Fruit fly (Drosophila melanogaster) whole organism, embryonic: ENCODE results near the gene ATP7.
A peak's percentile ranks its signal among the peaks of the same experiment; 100 is the strongest.

Experiments
- B-H1 ChIP-seq: fragments of 200-800 bp; sonication (Bioruptor generic); IDR thresholded peaks from 3 replicates; pipeline ENCODE4 v1.3.6; 2022; ENCODE audit warnings: missing biosample characterization, missing genetic modification characterization
- CG1024 ChIP-seq: fragments of 200-800 bp; sonication (Bioruptor generic); IDR thresholded peaks from 2 replicates; pipeline ENCODE4 v1.3.6; 2022; ENCODE audit warnings: missing biosample characterization, missing genetic modification characterization
- CG10267 ChIP-seq: fragments of 200-800 bp; sonication (Bioruptor generic); optimal IDR thresholded peaks from 2 replicates; lab custom pipeline; 2018; ENCODE audit warnings: missing biosample characterization, mild to moderate bottlenecking, missing genetic modification characterization, moderate library complexity
- CG10366 ChIP-seq: fragments of 200-800 bp; sonication (Bioruptor generic); IDR thresholded peaks from 2 replicates; pipeline ENCODE4 v1.3.6; 2022; ENCODE audit warnings: missing biosample characterization, missing genetic modification characterization
- CG11247 ChIP-seq: fragments of 200-800 bp; sonication (Bioruptor generic); IDR thresholded peaks from 2 replicates; pipeline ENCODE4 v1.3.6; 2022; ENCODE audit warnings: missing biosample characterization, missing genetic modification characterization
- CG11398 ChIP-seq: fragments of 200-800 bp; sonication (Bioruptor generic); optimal IDR thresholded peaks from 2 replicates; lab custom pipeline; 2016; ENCODE audit warnings: missing biosample characterization, missing genetic modification characterization
- CG12744 ChIP-seq: fragments of 200-800 bp; sonication (Bioruptor generic); optimal IDR thresholded peaks from 2 replicates; lab custom pipeline; 2016; ENCODE audit warnings: missing biosample characterization, missing genetic modification characterization
- CG12769 ChIP-seq: fragments of 200-800 bp; sonication (Bioruptor generic); optimal IDR thresholded peaks from 2 replicates; lab custom pipeline; 2019; ENCODE audit warnings: missing biosample characterization, mild to moderate bottlenecking, missing genetic modification characterization, moderate library complexity
- CG15601 ChIP-seq: fragments of 200-800 bp; sonication (Bioruptor generic); optimal IDR thresholded peaks from 3 replicates; lab custom pipeline; 2019; ENCODE audit warnings: missing biosample characterization, mild to moderate bottlenecking, missing genetic modification characterization, moderate library complexity
- CG17359 ChIP-seq: fragments of 200-800 bp; sonication (Bioruptor generic); optimal IDR thresholded peaks from 3 replicates; lab custom pipeline; 2018; ENCODE audit warnings: missing biosample characterization, mild to moderate bottlenecking, missing genetic modification characterization, moderate library complexity
- CG18599 ChIP-seq: fragments of 200-800 bp; sonication (Bioruptor generic); optimal IDR thresholded peaks from 3 replicates; lab custom pipeline; 2017; ENCODE audit warnings: missing biosample characterization, missing genetic modification characterization, mild to moderate bottlenecking, moderate library complexity, missing genetic modification reagents
- CG31224 ChIP-seq: fragments of 200-800 bp; sonication (Bioruptor generic); IDR thresholded peaks from 2 replicates; pipeline ENCODE4 v1.3.6; 2022; ENCODE audit warnings: missing biosample characterization, missing genetic modification characterization
- CG31388 ChIP-seq: fragments of 200-800 bp; sonication (Bioruptor generic); optimal IDR thresholded peaks from 2 replicates; lab custom pipeline; 2016; ENCODE audit warnings: missing biosample characterization, missing genetic modification characterization
- CG32767 ChIP-seq: fragments of 200-800 bp; sonication (Bioruptor generic); IDR thresholded peaks from 2 replicates; pipeline ENCODE4 v1.3.6; 2022; ENCODE audit warnings: missing biosample characterization, missing genetic modification characterization
- CG3407 ChIP-seq: fragments of 200-800 bp; sonication (Bioruptor generic); optimal IDR thresholded peaks from 2 replicates; lab custom pipeline; 2018; ENCODE audit warnings: missing biosample characterization, mild to moderate bottlenecking, missing genetic modification characterization
- CG4282 ChIP-seq: fragments of 200-800 bp; sonication (Bioruptor generic); optimal IDR thresholded peaks from 2 replicates; lab custom pipeline; 2016; ENCODE audit warnings: missing biosample characterization, missing genetic modification characterization
- CG6791 ChIP-seq: fragments of 200-800 bp; sonication (Bioruptor generic); IDR thresholded peaks from 3 replicates; pipeline ENCODE4 v1.3.6; 2022; ENCODE audit warnings: missing biosample characterization, missing genetic modification characterization; ENCODE audit not compliant: partially characterized antibody
- CG7556 ChIP-seq: fragments of 200-800 bp; sonication (Bioruptor generic); optimal IDR thresholded peaks from 2 replicates; lab custom pipeline; 2017; ENCODE audit warnings: missing biosample characterization, mild to moderate bottlenecking, missing genetic modification characterization
- CG7786 ChIP-seq: fragments of 200-800 bp; sonication (Bioruptor generic); optimal IDR thresholded peaks from 2 replicates; lab custom pipeline; 2016; ENCODE audit warnings: missing biosample characterization, missing genetic modification characterization
- CG9876 ChIP-seq: fragments of 200-800 bp; sonication (Bioruptor generic); optimal IDR thresholded peaks from 2 replicates; lab custom pipeline; 2016; ENCODE audit warnings: missing biosample characterization, missing genetic modification characterization
- H15 ChIP-seq: fragments of 200-800 bp; sonication (Bioruptor generic); IDR thresholded peaks from 3 replicates; pipeline ENCODE4 v1.3.6; 2022; ENCODE audit warnings: missing biosample characterization, missing genetic modification characterization
- HLH54F ChIP-seq: fragments of 200-800 bp; sonication (Bioruptor generic); optimal IDR thresholded peaks from 3 replicates; lab custom pipeline; 2016; ENCODE audit warnings: missing biosample characterization, missing genetic modification characterization
- Hey ChIP-seq: fragments of 200-800 bp; sonication (Bioruptor generic); optimal IDR thresholded peaks from 3 replicates; lab custom pipeline; 2018; ENCODE audit warnings: missing biosample characterization, mild to moderate bottlenecking, missing genetic modification characterization
- Lhr ChIP-seq: fragments of 200-800 bp; sonication (Bioruptor generic); optimal IDR thresholded peaks from 3 replicates; lab custom pipeline; 2017; ENCODE audit warnings: mild to moderate bottlenecking, missing biosample characterization, missing genetic modification reagents, missing genetic modification characterization
- NC2α ChIP-seq: fragments of 200-800 bp; sonication (Bioruptor generic); optimal IDR thresholded peaks from 2 replicates; lab custom pipeline; 2016; ENCODE audit warnings: missing biosample characterization, missing genetic modification characterization
- Nf-YB ChIP-seq: fragments of 200-800 bp; sonication (Bioruptor generic); optimal IDR thresholded peaks from 3 replicates; lab custom pipeline; 2019; ENCODE audit warnings: missing biosample characterization, mild to moderate bottlenecking, missing genetic modification characterization, moderate library complexity
- Ptx1 ChIP-seq: fragments of 200-800 bp; sonication (Bioruptor generic); IDR thresholded peaks from 2 replicates; pipeline ENCODE4 v1.3.6; 2022; ENCODE audit warnings: missing biosample characterization, missing genetic modification characterization
- Sox102F ChIP-seq: fragments of 200-800 bp; sonication (Bioruptor generic); optimal IDR thresholded peaks from 2 replicates; lab custom pipeline; 2018; ENCODE audit warnings: missing biosample characterization, mild to moderate bottlenecking, missing genetic modification characterization, moderate library complexity
- Sry-β ChIP-seq: fragments of 200-800 bp; sonication (Bioruptor generic); optimal IDR thresholded peaks from 2 replicates; lab custom pipeline; 2018; ENCODE audit warnings: missing biosample characterization, mild to moderate bottlenecking, missing genetic modification characterization, moderate library complexity
- ab ChIP-seq: fragments of 200-800 bp; sonication (Bioruptor generic); optimal IDR thresholded peaks from 2 replicates; lab custom pipeline; 2016; ENCODE audit warnings: missing biosample characterization, missing genetic modification characterization
- bigmax ChIP-seq: fragments of 200-800 bp; sonication (Bioruptor generic); optimal IDR thresholded peaks from 2 replicates; lab custom pipeline; 2018; ENCODE audit warnings: missing biosample characterization, mild to moderate bottlenecking, missing genetic modification characterization
- cad ChIP-seq: fragments of >200 bp; optimal IDR thresholded peaks from 2 replicates; lab custom pipeline; 2017; ENCODE audit warnings: missing biosample characterization, missing genetic modification characterization
- ci ChIP-seq: fragments of 200-800 bp; sonication (Bioruptor generic); IDR thresholded peaks from 3 replicates; pipeline ENCODE4 v1.3.6; 2022; ENCODE audit warnings: missing biosample characterization, missing genetic modification characterization
- crc ChIP-seq: fragments of 200-800 bp; sonication (Bioruptor generic); optimal IDR thresholded peaks from 2 replicates; lab custom pipeline; 2016; ENCODE audit warnings: missing biosample characterization, missing genetic modification characterization
- disco-r ChIP-seq: fragments of 200-800 bp; sonication (Bioruptor generic); optimal IDR thresholded peaks from 2 replicates; lab custom pipeline; 2016; ENCODE audit warnings: missing biosample characterization, missing genetic modification characterization
- eve ChIP-seq, 2 experiments: fragments of >200 bp; optimal IDR thresholded peaks; 2 replicates each; lab custom pipeline; 2017; ENCODE audit warnings: missing biosample characterization in 2 of 2, missing genetic modification characterization in 2 of 2
- exex ChIP-seq: fragments of 200-800 bp; sonication (Bioruptor generic); optimal IDR thresholded peaks from 4 replicates; lab custom pipeline; 2018; ENCODE audit warnings: missing biosample characterization, mild to moderate bottlenecking, missing genetic modification characterization, moderate library complexity
- fru ChIP-seq: fragments of >200 bp; optimal IDR thresholded peaks from 2 replicates; lab custom pipeline; 2017
- ftz-f1 ChIP-seq: fragments of 200-800 bp; sonication (Bioruptor generic); optimal IDR thresholded peaks from 2 replicates; lab custom pipeline; 2016; ENCODE audit warnings: missing biosample characterization, missing genetic modification characterization
- gce ChIP-seq: fragments of 200-800 bp; sonication (Bioruptor generic); IDR thresholded peaks from 3 replicates; pipeline ENCODE4 v1.3.6; 2022; ENCODE audit warnings: missing biosample characterization, missing genetic modification characterization
- maf-S ChIP-seq: fragments of 200-800 bp; sonication (Bioruptor generic); optimal IDR thresholded peaks from 2 replicates; lab custom pipeline; 2016; ENCODE audit warnings: missing biosample characterization, missing genetic modification characterization
- nerfin-1 ChIP-seq: fragments of 200-800 bp; sonication (Bioruptor generic); optimal IDR thresholded peaks from 3 replicates; lab custom pipeline; 2019; ENCODE audit warnings: missing biosample characterization, mild to moderate bottlenecking, missing genetic modification characterization, moderate library complexity
- nerfin-2 ChIP-seq: fragments of 200-800 bp; sonication (Bioruptor generic); IDR thresholded peaks from 2 replicates; pipeline ENCODE4 v1.3.6; 2022; ENCODE audit warnings: missing biosample characterization, missing genetic modification characterization; ENCODE audit not compliant: partially characterized antibody
- p53 ChIP-seq: fragments of 200-800 bp; sonication (Bioruptor generic); optimal IDR thresholded peaks from 2 replicates; lab custom pipeline; 2016; ENCODE audit warnings: missing biosample characterization, missing genetic modification characterization
- sc ChIP-seq, 3 experiments: fragments of >200 bp in 2 of 3; fragments of 200-800 bp in 1 of 3; sonication (Bioruptor generic) in 1 of 3; optimal IDR thresholded peaks; 2 replicates in 2 of 3; 3 replicates in 1 of 3; lab custom pipeline; 2017; ENCODE audit warnings: mild to moderate bottlenecking in 1 of 3, missing biosample characterization in 1 of 3, missing genetic modification characterization in 1 of 3, missing genetic modification reagents in 1 of 3
- shn ChIP-seq: fragments of 200-800 bp; sonication (Bioruptor generic); optimal IDR thresholded peaks from 3 replicates; lab custom pipeline; 2016; ENCODE audit warnings: missing biosample characterization, missing genetic modification characterization
- sob ChIP-seq: fragments of 200-800 bp; sonication (Bioruptor generic); IDR thresholded peaks from 2 replicates; pipeline ENCODE4 v1.3.6; 2022; ENCODE audit warnings: missing biosample characterization, missing genetic modification characterization
- ssp ChIP-seq: fragments of 200-800 bp; sonication (Bioruptor generic); IDR thresholded peaks from 2 replicates; pipeline ENCODE4 v1.3.6; 2022; ENCODE audit warnings: missing biosample characterization, missing genetic modification characterization
- tx ChIP-seq: fragments of 200-800 bp; sonication (Bioruptor generic); optimal IDR thresholded peaks from 2 replicates; lab custom pipeline; 2016; ENCODE audit warnings: missing biosample characterization, missing genetic modification characterization
- yki ChIP-seq: fragments of >200 bp; optimal IDR thresholded peaks from 3 replicates; lab custom pipeline; 2018

The ATP7 gene

DNA sequence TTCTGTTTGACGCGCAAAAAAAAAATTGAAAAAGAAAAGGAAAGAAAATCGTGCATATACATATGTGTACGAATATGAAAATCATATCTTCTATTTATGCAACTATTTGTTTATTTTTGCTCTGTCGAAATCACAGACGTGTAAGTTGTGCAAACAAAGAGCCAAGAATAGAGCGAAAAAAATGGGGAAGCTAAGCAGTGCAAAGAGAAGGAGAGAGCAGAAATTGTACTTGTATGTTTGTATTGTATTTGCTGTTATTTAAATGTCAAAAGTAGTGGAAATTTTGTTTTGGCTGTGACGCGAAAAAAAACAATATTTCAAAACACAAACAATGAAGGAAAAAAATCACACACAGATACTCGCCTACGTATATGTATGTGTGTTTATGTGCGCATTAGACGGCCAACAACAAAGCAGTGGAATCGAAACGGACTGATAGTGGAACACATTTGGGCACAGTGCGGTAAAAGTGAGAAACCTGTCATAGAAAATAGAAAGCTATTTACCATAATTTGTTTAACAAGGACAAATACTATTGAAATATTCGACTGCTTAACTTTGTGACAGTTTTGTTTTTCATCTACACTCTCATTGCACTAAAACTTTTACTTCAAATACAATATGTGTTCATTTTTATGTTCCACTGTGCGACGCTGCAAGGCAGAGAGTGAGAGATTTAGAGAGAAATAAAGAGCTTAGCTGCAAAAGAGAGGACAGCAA is 36.6 kb upstream of the ATP7 start (continued):
- peak; percentile 93 for TF ChIP-seq crc (GFP tag; lab: Kevin White, UChicago)
- TF ChIP-seq CG31224 (GFP tag; lab: Robert Waterston, UW), result peak; percentile 82
- TF ChIP-seq CG17359, result peak; percentile 97
- peak; percentile 96 for TF ChIP-seq CG18599 (GFP tag; lab: Kevin White, UChicago)
- peak; percentile 42; the same call in 1 of the 3 replicates for TF ChIP-seq CG6791 (GFP tag; lab: Robert Waterston, UW)
- no peak for TF ChIP-seq sc (optimal IDR thresholded peaks at IDR 0.05; lab: Kevin White, UChicago)
- peak; percentile 92 for TF ChIP-seq sc (GFP tag; optimal IDR thresholded peaks at IDR 0.05; lab: Kevin White, UChicago)
- peak; percentile 88 for TF ChIP-seq CG1024
- TF ChIP-seq CG7556 (GFP tag; lab: Kevin White, UChicago), result peak; percentile 94
- TF ChIP-seq CG9876 (GFP tag; lab: Kevin White, UChicago), result peak; percentile 84
- peak; percentile 74 for TF ChIP-seq exex (tag; lab: Kevin White, UChicago)
- TF ChIP-seq CG10366 (GFP tag; lab: Robert Waterston, UW), result peak; percentile 95
- peak in 1 of 2 experiments; percentile 98 for TF ChIP-seq eve (GFP tag; optimal IDR thresholded peaks at IDR 0.05; lab: Kevin White, UChicago)
- peak; percentile 75 for TF ChIP-seq ab (GFP tag; lab: Kevin White, UChicago)
- TF ChIP-seq CG4282 (GFP tag; lab: Kevin White, UChicago), result peak; percentile 98
- TF ChIP-seq CG31388 (GFP tag; lab: Kevin White, UChicago), result peak; percentile 84
- TF ChIP-seq tx (GFP tag; lab: Kevin White, UChicago), result peak; percentile 95
- peak; percentile 92 for TF ChIP-seq HLH54F
- peak; percentile 76 for TF ChIP-seq p53 (GFP tag; lab: Kevin White, UChicago)
- TF ChIP-seq CG10267 (tag; lab: Kevin White, UChicago), result peak; percentile 89
- TF ChIP-seq Hey, result peak; percentile 55
- TF ChIP-seq CG11247 (GFP tag; lab: Robert Waterston, UW), result peak; percentile 92
- peak; percentile 96 for TF ChIP-seq CG7786 (GFP tag; lab: Kevin White, UChicago)
- peak; percentile 90 for TF ChIP-seq NC2α (GFP tag; lab: Kevin White, UChicago)
- peak; percentile 19; the same call in 1 of the 2 replicates for TF ChIP-seq nerfin-2 (GFP tag; lab: Robert Waterston, UW)
- TF ChIP-seq CG12744, result peak; percentile 91
- no peak for TF ChIP-seq fru (lab: Kevin White, UChicago)
- peak; percentile 93 for TF ChIP-seq B-H1
- TF ChIP-seq bigmax (GFP tag; lab: Kevin White, UChicago), result no peak
- peak; percentile 82 for TF ChIP-seq Nf-YB (GFP tag; lab: Kevin White, UChicago)
- peak; percentile 96 for TF ChIP-seq CG11398 (GFP tag; lab: Kevin White, UChicago)
- TF ChIP-seq yki (lab: Kevin White, UChicago), result no peak
- TF ChIP-seq gce (GFP tag; lab: Robert Waterston, UW), result peak; percentile 94
- peak; percentile 90 for TF ChIP-seq nerfin-1 (tag; lab: Kevin White, UChicago)
- TF ChIP-seq Sox102F (GFP tag; lab: Kevin White, UChicago), result peak; percentile 97
- peak; percentile 26 for TF ChIP-seq Sry-β (GFP tag; lab: Kevin White, UChicago)
- TF ChIP-seq sob (GFP tag; lab: Robert Waterston, UW), result peak; percentile 94
- TF ChIP-seq H15, result peak; percentile 93
- TF ChIP-seq Lhr (GFP tag; lab: Kevin White, UChicago), result peak; percentile 78
- peak; percentile 95 for TF ChIP-seq CG32767 (GFP tag; lab: Robert Waterston, UW)
- peak; percentile 84 for TF ChIP-seq ssp (GFP tag; lab: Robert Waterston, UW)
- TF ChIP-seq ci (GFP tag; lab: Robert Waterston, UW), result peak; percentile 98
- TF ChIP-seq CG12769, result peak; percentile 96
- TF ChIP-seq Ptx1 (GFP tag; lab: Robert Waterston, UW), result peak; percentile 95
- TF ChIP-seq shn (GFP tag; lab: Kevin White, UChicago), result peak; percentile 95
- TF ChIP-seq CG3407, result peak; percentile 92
- no peak for TF ChIP-seq cad (GFP tag; lab: Kevin White, UChicago)
- peak; percentile 10 for TF ChIP-seq ftz-f1 (GFP tag; lab: Kevin White, UChicago)
- TF ChIP-seq CG15601 (tag; lab: Kevin White, UChicago), result peak; percentile 91
- TF ChIP-seq disco-r, result peak; percentile 89
- TF ChIP-seq maf-S, result peak; percentile 94
